Worm (Caenorhabditis elegans): ENCODE data around the gene T25B9.3.

- TF ChIP-seq klf-2 (GFP tag; conservative IDR thresholded peaks at IDR 0.05) (no peak), flt-1 (GFP tag; IDR thresholded peaks at IDR 0.05) (no peak), cog-1 (tag; optimal IDR thresholded peaks at IDR 0.05) (no peak), T22C8.4 (GFP tag; IDR thresholded peaks at IDR 0.05) (no peak), ztf-29 (GFP tag; IDR thresholded peaks at IDR 0.05) (no peak)
Measured at ce11 chrIV:10781346-10781745, 36.8 kb downstream of the T25B9.3 start.
